Fruit fly (Drosophila melanogaster) whole organism, pupa: ENCODE measurements around the gene Wsck.

Source experiments
- CG10348 ChIP-seq: fragments of 200-800 bp; sonication (Bioruptor generic); IDR thresholded peaks from 2 replicates; pipeline ENCODE4 v1.3.6; 2022; ENCODE audit warnings: missing biosample characterization, missing genetic modification characterization
- CG13204 ChIP-seq: fragments of 200-800 bp; sonication (Bioruptor generic); optimal IDR thresholded peaks from 2 replicates; lab custom pipeline; 2018; ENCODE audit warnings: missing biosample characterization, mild to moderate bottlenecking, missing genetic modification characterization, moderate library complexity
- CG14655 ChIP-seq: fragments of 200-800 bp; sonication (Bioruptor generic); optimal IDR thresholded peaks from 3 replicates; lab custom pipeline; 2017; ENCODE audit warnings: mild to moderate bottlenecking, missing biosample characterization, missing genetic modification reagents, missing genetic modification characterization
- CG15710 ChIP-seq: fragments of 200-800 bp; sonication (Bioruptor generic); optimal IDR thresholded peaks from 2 replicates; lab custom pipeline; 2018; ENCODE audit warnings: missing biosample characterization, mild to moderate bottlenecking, missing genetic modification characterization, moderate library complexity
- CG17806 ChIP-seq: fragments of 200-800 bp; sonication (Bioruptor generic); optimal IDR thresholded peaks from 2 replicates; lab custom pipeline; 2018; ENCODE audit warnings: missing biosample characterization, mild to moderate bottlenecking, missing genetic modification characterization, moderate library complexity
- CG9948 ChIP-seq: fragments of 200-800 bp; sonication (Bioruptor generic); optimal IDR thresholded peaks from 2 replicates; lab custom pipeline; 2018; ENCODE audit warnings: missing biosample characterization, mild to moderate bottlenecking, missing genetic modification characterization, moderate library complexity
- D1 ChIP-seq: fragments of 200-800 bp; sonication (Bioruptor generic); optimal IDR thresholded peaks from 2 replicates; lab custom pipeline; 2018; ENCODE audit warnings: missing biosample characterization, mild to moderate bottlenecking, missing genetic modification characterization, moderate library complexity
- EcR ChIP-seq: fragments of 200-800 bp; sonication (Bioruptor generic); optimal IDR thresholded peaks from 3 replicates; lab custom pipeline; 2019; ENCODE audit warnings: missing biosample characterization, missing genetic modification characterization, mild to moderate bottlenecking, moderate library complexity, missing genetic modification reagents
- Ets98B ChIP-seq: fragments of 200-800 bp; sonication (Bioruptor generic); IDR thresholded peaks from 2 replicates; pipeline ENCODE4 v1.3.6; 2022; ENCODE audit warnings: missing biosample characterization, missing genetic modification characterization
- rn ChIP-seq: fragments of 200-800 bp; sonication (Bioruptor generic); IDR thresholded peaks from 2 replicates; pipeline ENCODE4 v1.3.6; 2022; ENCODE audit warnings: missing biosample characterization, missing genetic modification characterization

- TF ChIP-seq EcR (GFP tag; lab: Kevin White, UChicago) (no peak), CG15710 (tag; lab: Kevin White, UChicago) (peak; percentile 11), CG13204 (GFP tag; lab: Kevin White, UChicago) (no peak), CG9948 (tag; lab: Kevin White, UChicago) (no peak), D1 (tag; lab: Kevin White, UChicago) (no peak), CG14655 (GFP tag; lab: Kevin White, UChicago) (no peak), Ets98B (GFP tag; lab: Robert Waterston, UW) (no peak), rn (GFP tag; lab: Robert Waterston, UW) (no peak), CG17806 (tag; lab: Kevin White, UChicago) (no peak), CG10348 (GFP tag; lab: Robert Waterston, UW) (no peak)
Measured at dm6 chr3R:24582669-24582995, 47.2 kb downstream of the Wsck start, which contains the start of gene REPTOR.
